Fruit fly (Drosophila melanogaster): ENCODE measurements around the gene CG7632.

- TF ChIP-seq Hnf4 (GFP tag; optimal IDR thresholded peaks at IDR 0.05) (no peak), Dfd (GFP tag; optimal IDR thresholded peaks at IDR 0.05) (no peak), lola (GFP tag; optimal IDR thresholded peaks at IDR 0.05) (no peak), CG9705 (GFP tag; optimal IDR thresholded peaks at IDR 0.05) (no peak)
Measured at dm6 chr3L:21321807-21322503, 17.5 kb downstream of the CG7632 start.
